Worm (Caenorhabditis elegans) whole organism, young adult: Measurements from ENCODE around the gene C06B3.6.

Source experiments
- F55B11.4 ChIP-seq: sonication (generic microtip); optimal IDR thresholded peaks from 2 replicates; lab custom pipeline; 2016; ENCODE audit warnings: missing compliant biosample characterization, missing genetic modification characterization, borderline replicate concordance; ENCODE audit not compliant: insufficient read depth
- snpc-4 ChIP-seq, 5 experiments: fragments of 150-350 bp in 1 of 5; sonication (generic microtip) in 4 of 5; optimal IDR thresholded peaks; 2 replicates each; lab custom pipeline; 2014 to 2018; ENCODE audit warnings: missing genetic modification characterization in 5 of 5, missing biosample characterization in 3 of 5, antibody characterized with exemption in 2 of 5, mild to moderate bottlenecking in 2 of 5, missing compliant biosample characterization in 2 of 5, missing genotype in 2 of 5, moderate library complexity in 2 of 5, missing genetic modification reagents in 1 of 5

- no peak for TF ChIP-seq F55B11.4 (tag; lab: Kevin White, UChicago)
- no peak for TF ChIP-seq snpc-4 (GFP tag; optimal IDR thresholded peaks at IDR 0.05; lab: Kevin White, UChicago)
- TF ChIP-seq snpc-4 (tag; optimal IDR thresholded peaks at IDR 0.05; lab: Kevin White, UChicago) = no peak
Measured at ce11 chrV:13926398-13926797, 17.6 kb upstream of the C06B3.6 start, which contains the start of gene srxa-12.
